Worm (Caenorhabditis elegans) whole organism, late embryonic: ENCODE measurements around the gene F20D6.10.

Experiments
- ama-1 ChIP-seq: fragments of 150-350 bp; optimal IDR thresholded peaks from 2 replicates; lab custom pipeline; 2014
- ceh-14 ChIP-seq: sonication (generic microtip); optimal IDR thresholded peaks from 2 replicates; lab custom pipeline; 2016; ENCODE audit warnings: missing genotype, missing genetic modification characterization, missing compliant biosample characterization
- ceh-18 ChIP-seq: sonication (generic microtip); optimal IDR thresholded peaks from 2 replicates; lab custom pipeline; 2016; ENCODE audit warnings: missing genetic modification characterization, missing compliant biosample characterization
- ceh-9 ChIP-seq: sonication (generic microtip); optimal IDR thresholded peaks from 2 replicates; lab custom pipeline; 2016; ENCODE audit warnings: mild to moderate bottlenecking, missing genetic modification characterization, inconsistent platforms, missing compliant biosample characterization
- fkh-10 ChIP-seq: fragments of 150-350 bp; optimal IDR thresholded peaks from 2 replicates; lab custom pipeline; 2014; ENCODE audit warnings: missing biosample characterization, missing genetic modification reagents, missing genetic modification characterization
- hlh-8 ChIP-seq: sonication (generic microtip); optimal IDR thresholded peaks from 2 replicates; lab custom pipeline; 2016; ENCODE audit warnings: missing genotype, missing genetic modification characterization, missing compliant biosample characterization
- odd-2 ChIP-seq: sonication (generic microtip); optimal IDR thresholded peaks from 2 replicates; lab custom pipeline; 2017; ENCODE audit warnings: antibody characterized with exemption, mild to moderate bottlenecking, missing genetic modification characterization, missing compliant biosample characterization
- sdc-2 ChIP-seq: sonication (generic microtip); optimal IDR thresholded peaks from 2 replicates; lab custom pipeline; 2016; ENCODE audit warnings: missing genotype, missing genetic modification characterization, missing compliant biosample characterization
- tbx-7 ChIP-seq: sonication (generic microtip); optimal IDR thresholded peaks from 2 replicates; lab custom pipeline; 2016; ENCODE audit warnings: missing genotype, missing genetic modification characterization, missing compliant biosample characterization

DNA sequence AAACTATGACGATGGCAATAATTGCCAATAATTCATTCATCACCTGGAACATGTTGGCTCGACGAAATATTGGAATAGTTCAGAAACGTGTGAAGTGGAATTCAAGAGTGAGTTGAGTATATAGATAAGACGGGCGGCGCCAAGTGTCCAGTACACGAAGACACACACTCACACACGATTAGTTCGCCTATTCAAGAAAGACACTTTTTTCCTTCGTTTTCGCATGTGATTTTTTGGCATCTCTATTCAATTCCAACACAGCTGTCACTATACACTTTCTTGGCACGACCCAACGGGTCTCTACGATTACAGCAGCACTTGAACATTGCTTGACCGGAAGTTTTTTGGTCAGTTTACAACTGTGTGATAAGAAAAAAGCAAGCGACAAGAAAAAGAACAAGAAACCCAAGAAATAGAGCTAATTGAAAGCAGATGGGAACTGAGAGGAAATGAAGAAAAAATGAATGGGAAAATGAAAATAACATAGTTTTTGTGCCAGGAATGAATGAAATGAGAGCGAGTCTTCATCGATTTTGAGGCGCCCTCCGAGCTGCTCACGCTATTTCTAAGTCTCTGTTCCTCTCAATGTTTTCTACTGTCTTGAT, 22.0 kb upstream of the F20D6.10 start, which contains the start of gene K07C11.8:
- TF ChIP-seq sdc-2 (no peak), ceh-9 (no peak), ama-1 (lab: Kevin White, UChicago) (no peak), odd-2 (tag; lab: Kevin White, UChicago) (no peak), fkh-10 (GFP tag; lab: Kevin White, UChicago) (no peak), tbx-7 (tag; lab: Kevin White, UChicago) (no peak), hlh-8 (tag; lab: Kevin White, UChicago) (no peak), ceh-18 (tag; lab: Kevin White, UChicago) (no peak), ceh-14 (tag; lab: Kevin White, UChicago) (no peak)
